Worm (Caenorhabditis elegans) whole organism, early embryonic: ENCODE measurements around the gene cyp-33D1.

ENCODE experiments used
- ama-1 ChIP-seq: fragments of 150-350 bp; optimal IDR thresholded peaks from 2 replicates; lab custom pipeline; 2014
- hmbx-1 ChIP-seq: sonication (generic microtip); optimal IDR thresholded peaks from 2 replicates; lab custom pipeline; 2016; ENCODE audit warnings: mild to moderate bottlenecking, missing genetic modification characterization, missing compliant biosample characterization
- tbx-11 ChIP-seq: fragments of 200-800 bp; sonication (Bioruptor generic); IDR thresholded peaks from 2 replicates; pipeline ENCODE4 v1.3.6; 2022; ENCODE audit warnings: missing genetic modification characterization, missing compliant biosample characterization

ce11 chrV:16201730-16202129, 26.1 kb upstream of the cyp-33D1 start, which contains the start of gene F11A5.17:
- no peak for TF ChIP-seq hmbx-1 (tag; lab: Kevin White, UChicago)
- TF ChIP-seq ama-1 = no peak
- no peak for TF ChIP-seq tbx-11
